Fruit fly (Drosophila melanogaster) whole organism, wandering third instar larva: Measurements from ENCODE around the gene CG43732.

Source experiments
- Abd-B ChIP-seq: fragments of >200 bp; optimal IDR thresholded peaks from 2 replicates; lab custom pipeline; 2017; ENCODE audit warnings: missing biosample characterization, missing genetic modification characterization
- CG32264 ChIP-seq: fragments of 200-800 bp; sonication (Bioruptor generic); optimal IDR thresholded peaks from 2 replicates; lab custom pipeline; 2016; ENCODE audit warnings: missing biosample characterization, missing genetic modification characterization
- CG9705 ChIP-seq: fragments of 200-800 bp; sonication (Bioruptor generic); optimal IDR thresholded peaks from 2 replicates; lab custom pipeline; 2018; ENCODE audit warnings: missing biosample characterization, mild to moderate bottlenecking, missing genetic modification characterization
- CrebA ChIP-seq: fragments of 200-800 bp; sonication (Bioruptor generic); optimal IDR thresholded peaks from 2 replicates; lab custom pipeline; 2016; ENCODE audit warnings: missing biosample characterization, mild to moderate bottlenecking, missing genetic modification characterization, borderline replicate concordance
- Dfd ChIP-seq: fragments of >200 bp; optimal IDR thresholded peaks from 2 replicates; lab custom pipeline; 2017; ENCODE audit warnings: missing biosample characterization, missing genetic modification characterization
- Dif ChIP-seq: fragments of 200-275, 200-300 bp; sonication (Bioruptor generic); optimal IDR thresholded peaks from 2 replicates; lab custom pipeline; 2018; ENCODE audit warnings: missing biosample characterization, missing genetic modification characterization; ENCODE audit not compliant: partially characterized antibody
- GATAd ChIP-seq: sonication (Bioruptor generic); optimal IDR thresholded peaks from 2 replicates; lab custom pipeline; 2016; ENCODE audit warnings: missing biosample characterization, missing genetic modification characterization
- HLH106 ChIP-seq: fragments of 200-800 bp; optimal IDR thresholded peaks from 3 replicates; lab custom pipeline; 2019; ENCODE audit warnings: missing biosample characterization, mild to moderate bottlenecking, missing genetic modification characterization, moderate library complexity
- Hnf4 ChIP-seq: fragments of 200-800 bp; sonication (Bioruptor generic); optimal IDR thresholded peaks from 2 replicates; lab custom pipeline; 2016; ENCODE audit warnings: missing biosample characterization, mild to moderate bottlenecking, missing genetic modification characterization
- Hr78 ChIP-seq: fragments of >200 bp; optimal IDR thresholded peaks from 2 replicates; lab custom pipeline; 2017; ENCODE audit warnings: missing biosample characterization, missing genetic modification characterization
- Hr83 ChIP-seq: fragments of 200-300 bp; sonication (Bioruptor generic); optimal IDR thresholded peaks from 2 replicates; lab custom pipeline; 2016; ENCODE audit warnings: missing biosample characterization, mild to moderate bottlenecking, missing genetic modification characterization, moderate library complexity; ENCODE audit not compliant: poor library complexity, severe bottlenecking
- Jra ChIP-seq: sonication (Bioruptor generic); optimal IDR thresholded peaks from 2 replicates; lab custom pipeline; 2016; ENCODE audit warnings: missing biosample characterization, missing genetic modification characterization
- Mio ChIP-seq: sonication (Bioruptor generic); optimal IDR thresholded peaks from 2 replicates; lab custom pipeline; 2016; ENCODE audit warnings: missing biosample characterization, missing genetic modification characterization
- Myc ChIP-seq: fragments of >200 bp; optimal IDR thresholded peaks from 2 replicates; lab custom pipeline; 2017
- N ChIP-seq: fragments of >200 bp; optimal IDR thresholded peaks from 2 replicates; lab custom pipeline; 2018; ENCODE audit warnings: missing biosample characterization, missing external identifiers, missing genetic modification characterization
- OdsH ChIP-seq: fragments of 200-800 bp; sonication (Bioruptor generic); optimal IDR thresholded peaks from 2 replicates; lab custom pipeline; 2016; ENCODE audit warnings: missing biosample characterization, mild to moderate bottlenecking, missing genetic modification characterization
- Rel ChIP-seq, 2 experiments: fragments of 200-800 bp; sonication (Bioruptor generic) in 1 of 2; optimal IDR thresholded peaks; 2 replicates in 1 of 2; 3 replicates in 1 of 2; lab custom pipeline; 2016 to 2019; ENCODE audit warnings: mild to moderate bottlenecking in 2 of 2, missing biosample characterization in 2 of 2, missing genetic modification characterization in 2 of 2, moderate library complexity in 1 of 2
- Sp1 ChIP-seq: fragments of 200-800 bp; sonication (Bioruptor generic); optimal IDR thresholded peaks from 3 replicates; lab custom pipeline; 2019; ENCODE audit warnings: missing biosample characterization, mild to moderate bottlenecking, missing genetic modification characterization, moderate library complexity
- Vsx2 ChIP-seq: fragments of 200-300, 225-300 bp; sonication (Bioruptor generic); optimal IDR thresholded peaks from 2 replicates; lab custom pipeline; 2018; ENCODE audit warnings: missing biosample characterization, missing genetic modification characterization; ENCODE audit not compliant: partially characterized antibody
- br ChIP-seq: fragments of 200-800 bp; sonication (Bioruptor generic); optimal IDR thresholded peaks from 2 replicates; lab custom pipeline; 2016; ENCODE audit warnings: missing biosample characterization, missing genetic modification characterization
- brk ChIP-seq: fragments of 200-800 bp; sonication (Bioruptor generic); optimal IDR thresholded peaks from 2 replicates; lab custom pipeline; 2016; ENCODE audit warnings: missing biosample characterization, mild to moderate bottlenecking, missing genetic modification characterization
- dl ChIP-seq, 2 experiments: fragments of 175-275, 200-275 bp in 1 of 2; fragments of 200-275 bp in 1 of 2; sonication (Bioruptor generic); optimal IDR thresholded peaks; lab custom pipeline; 2018; ENCODE audit warnings: mild to moderate bottlenecking in 2 of 2, missing biosample characterization in 2 of 2, missing genetic modification characterization in 2 of 2, moderate library complexity in 2 of 2; ENCODE audit not compliant: partially characterized antibody in 2 of 2, insufficient read depth in 1 of 2
- dmrt93B ChIP-seq: fragments of 200-800 bp; sonication (Bioruptor generic); optimal IDR thresholded peaks from 2 replicates; lab custom pipeline; 2018; ENCODE audit warnings: missing biosample characterization, mild to moderate bottlenecking, missing genetic modification characterization
- dsf ChIP-seq: sonication (Bioruptor generic); optimal IDR thresholded peaks from 2 replicates; lab custom pipeline; 2016; ENCODE audit warnings: missing biosample characterization, missing genetic modification characterization, borderline replicate concordance
- ey ChIP-seq: fragments of 200-800 bp; sonication (Bioruptor generic); optimal IDR thresholded peaks from 2 replicates; lab custom pipeline; 2016; ENCODE audit warnings: missing biosample characterization, missing genetic modification characterization
- foxo ChIP-seq, 2 experiments: fragments of 200-800 bp; sonication (Bioruptor generic); optimal IDR thresholded peaks; 2 replicates in 1 of 2; 3 replicates in 1 of 2; lab custom pipeline; 2016 to 2017; ENCODE audit warnings: missing biosample characterization in 2 of 2, missing genetic modification characterization in 2 of 2
- fru ChIP-seq: fragments of 200-800 bp; sonication (Bioruptor generic); optimal IDR thresholded peaks from 3 replicates; lab custom pipeline; 2016; ENCODE audit warnings: missing biosample characterization, mild to moderate bottlenecking, missing genetic modification characterization
- h ChIP-seq: fragments of 200-800 bp; sonication (Bioruptor generic); optimal IDR thresholded peaks from 3 replicates; lab custom pipeline; 2016; ENCODE audit warnings: missing biosample characterization, mild to moderate bottlenecking, missing genetic modification characterization
- jim ChIP-seq: fragments of 175-275, 200-325 bp; sonication (Bioruptor generic); optimal IDR thresholded peaks from 2 replicates; lab custom pipeline; 2016; ENCODE audit warnings: missing biosample characterization, mild to moderate bottlenecking, missing genetic modification characterization
- lola ChIP-seq: fragments of >200 bp; optimal IDR thresholded peaks from 2 replicates; lab custom pipeline; 2017; ENCODE audit warnings: missing biosample characterization, missing genetic modification characterization
- pan ChIP-seq: fragments of >200 bp; optimal IDR thresholded peaks from 2 replicates; lab custom pipeline; 2017
- psq ChIP-seq: fragments of 200-800 bp; sonication (Bioruptor generic); optimal IDR thresholded peaks from 3 replicates; lab custom pipeline; 2017; ENCODE audit warnings: missing biosample characterization, mild to moderate bottlenecking, missing genetic modification characterization, moderate library complexity
- rgr ChIP-seq: fragments of 200-800 bp; sonication (Bioruptor generic); optimal IDR thresholded peaks from 3 replicates; lab custom pipeline; 2016; ENCODE audit warnings: missing biosample characterization, mild to moderate bottlenecking, missing genetic modification characterization
- sage ChIP-seq: fragments of 200-800 bp; sonication (Bioruptor generic); optimal IDR thresholded peaks from 2 replicates; lab custom pipeline; 2016; ENCODE audit warnings: missing biosample characterization, mild to moderate bottlenecking, missing genetic modification characterization
- sv ChIP-seq: fragments of 200-800 bp; sonication (Bioruptor generic); optimal IDR thresholded peaks from 3 replicates; lab custom pipeline; 2016; ENCODE audit warnings: missing biosample characterization, missing genetic modification characterization
- tai ChIP-seq: sonication (Bioruptor generic); optimal IDR thresholded peaks from 2 replicates; lab custom pipeline; 2016; ENCODE audit warnings: missing biosample characterization, missing genetic modification characterization
- usp ChIP-seq: fragments of >200 bp; optimal IDR thresholded peaks from 2 replicates; lab custom pipeline; 2017; ENCODE audit warnings: missing biosample characterization, missing genetic modification characterization
- woc ChIP-seq: sonication (Bioruptor generic); optimal IDR thresholded peaks from 2 replicates; lab custom pipeline; 2016; ENCODE audit warnings: missing biosample characterization, mild to moderate bottlenecking, missing genetic modification characterization

Gene CG43732

dm6 chr3R:18997388-18998287 lies 47.6 kb downstream of the CG43732 start:
- TF ChIP-seq Vsx2 (GFP tag; lab: Kevin White, UChicago) = no peak
- TF ChIP-seq HLH106 (tag; lab: Kevin White, UChicago) = no peak
- TF ChIP-seq brk (GFP tag; lab: Kevin White, UChicago) = no peak
- no peak for TF ChIP-seq Dfd
- no peak for TF ChIP-seq Jra
- TF ChIP-seq CG9705 (GFP tag; lab: Kevin White, UChicago) = no peak
- no peak for TF ChIP-seq Sp1 (GFP tag; lab: Kevin White, UChicago)
- peak; percentile 9 for TF ChIP-seq br (GFP tag; lab: Kevin White, UChicago)
- TF ChIP-seq pan (lab: Kevin White, UChicago) = no peak
- no peak for TF ChIP-seq tai
- no peak for TF ChIP-seq usp (GFP tag; lab: Kevin White, UChicago)
- peak in 1 of 2 experiments; percentile 7 for TF ChIP-seq foxo (GFP tag; optimal IDR thresholded peaks at IDR 0.05; lab: Kevin White, UChicago)
- no peak for TF ChIP-seq h (GFP tag; lab: Kevin White, UChicago)
- no peak for TF ChIP-seq jim (GFP tag; lab: Kevin White, UChicago)
- TF ChIP-seq Myc (lab: Kevin White, UChicago) = no peak
- peak; percentile 7 for TF ChIP-seq psq (GFP tag; lab: Kevin White, UChicago)
- TF ChIP-seq Hr78 (GFP tag; lab: Kevin White, UChicago) = no peak
- no peak for TF ChIP-seq dsf (GFP tag; lab: Kevin White, UChicago)
- peak; percentile 47 for TF ChIP-seq sv
- TF ChIP-seq Hr83 (GFP tag; lab: Kevin White, UChicago) = no peak
- TF ChIP-seq dmrt93B (GFP tag; lab: Kevin White, UChicago) = no peak
- no peak for TF ChIP-seq Dif (GFP tag; lab: Kevin White, UChicago)
- peak; percentile 37 for TF ChIP-seq rgr (GFP tag; lab: Kevin White, UChicago)
- TF ChIP-seq Rel (GFP tag; optimal IDR thresholded peaks at IDR 0.05; lab: Kevin White, UChicago) = no peak
- no peak for TF ChIP-seq Rel (tag; optimal IDR thresholded peaks at IDR 0.05; lab: Kevin White, UChicago)
- peak; percentile 5 for TF ChIP-seq Hnf4 (GFP tag; lab: Kevin White, UChicago)
- TF ChIP-seq Mio (GFP tag; lab: Kevin White, UChicago) = no peak
- no peak for TF ChIP-seq Abd-B (GFP tag; lab: Kevin White, UChicago)
- TF ChIP-seq N = no peak
- no peak for TF ChIP-seq sage (GFP tag; lab: Kevin White, UChicago)
- no peak for TF ChIP-seq CG32264 (GFP tag; lab: Kevin White, UChicago)
- no peak for TF ChIP-seq dl (GFP tag; optimal IDR thresholded peaks at IDR 0.05; lab: Kevin White, UChicago; ENCODE audit: insufficient read depth in 1 of 2, partially characterized antibody in 2 of 2)
- TF ChIP-seq GATAd (GFP tag; lab: Kevin White, UChicago) = no peak
- no peak for TF ChIP-seq lola (GFP tag; lab: Kevin White, UChicago)
- TF ChIP-seq woc = no peak
- no peak for TF ChIP-seq OdsH (GFP tag; lab: Kevin White, UChicago)
- TF ChIP-seq CrebA (GFP tag; lab: Kevin White, UChicago) = no peak
- no peak for TF ChIP-seq fru (GFP tag; lab: Kevin White, UChicago)
- TF ChIP-seq ey (GFP tag; lab: Kevin White, UChicago) = no peak

- TF ChIP-seq Abd-B (GFP tag; lab: Kevin White, UChicago) = no peak
- no peak for TF ChIP-seq psq (GFP tag; lab: Kevin White, UChicago)
Measured at dm6 chr3R:18998370-18998769, 48.4 kb downstream of the CG43732 start.
